Fruit fly (Drosophila melanogaster) whole organism, embryonic: Measurements from ENCODE around the gene CG7381.

Source experiments
- BEAF-32 ChIP-seq: fragments of 200-800 bp; sonication (Bioruptor generic); optimal IDR thresholded peaks from 3 replicates; lab custom pipeline; 2017; ENCODE audit warnings: missing biosample characterization, missing genetic modification characterization, mild to moderate bottlenecking, moderate library complexity, missing genetic modification reagents
- C15 ChIP-seq: fragments of 200-800 bp; sonication (Bioruptor generic); IDR thresholded peaks from 3 replicates; pipeline ENCODE4 v1.3.6; 2022; ENCODE audit warnings: missing biosample characterization, missing genetic modification characterization
- CG10565 ChIP-seq: fragments of 200-800 bp; sonication (Bioruptor generic); optimal IDR thresholded peaks from 3 replicates; lab custom pipeline; 2016; ENCODE audit warnings: missing biosample characterization, mild to moderate bottlenecking, missing genetic modification characterization
- CG10959 ChIP-seq: fragments of 200-800 bp; sonication (Bioruptor generic); IDR thresholded peaks from 2 replicates; pipeline ENCODE4 v1.3.6; 2022; ENCODE audit warnings: missing biosample characterization, missing genetic modification characterization
- CG12659 ChIP-seq: fragments of 200-800 bp; sonication (Bioruptor generic); optimal IDR thresholded peaks from 3 replicates; lab custom pipeline; 2017; ENCODE audit warnings: mild to moderate bottlenecking, missing biosample characterization, missing genetic modification reagents, missing genetic modification characterization
- CG13287 ChIP-seq: fragments of 200-800 bp; sonication (Bioruptor generic); IDR thresholded peaks from 2 replicates; pipeline ENCODE4 v1.3.6; 2022; ENCODE audit warnings: missing biosample characterization, missing genetic modification characterization; ENCODE audit not compliant: partially characterized antibody
- CG14014 ChIP-seq: fragments of 200-800 bp; sonication (Bioruptor generic); IDR thresholded peaks from 2 replicates; pipeline ENCODE4 v1.3.6; 2022; ENCODE audit warnings: missing biosample characterization, missing genetic modification characterization
- CG14050 ChIP-seq: fragments of 200-800 bp; sonication (Bioruptor generic); IDR thresholded peaks from 3 replicates; pipeline ENCODE4 v1.3.6; 2022; ENCODE audit warnings: missing biosample characterization, missing genetic modification characterization
- CG17829 ChIP-seq: fragments of 200-800 bp; optimal IDR thresholded peaks from 2 replicates; lab custom pipeline; 2019; ENCODE audit warnings: missing biosample characterization, mild to moderate bottlenecking, missing genetic modification characterization, moderate library complexity
- CG34224 ChIP-seq: fragments of 200-800 bp; sonication (Bioruptor generic); IDR thresholded peaks from 3 replicates; pipeline ENCODE4 v1.3.6; 2022; ENCODE audit warnings: missing biosample characterization, missing genetic modification characterization; ENCODE audit not compliant: partially characterized antibody
- CG34376 ChIP-seq: fragments of 200-800 bp; sonication (Bioruptor generic); optimal IDR thresholded peaks from 2 replicates; lab custom pipeline; 2018; ENCODE audit warnings: missing biosample characterization, mild to moderate bottlenecking, missing genetic modification characterization
- CG6813 ChIP-seq: fragments of 200-800 bp; sonication (Bioruptor generic); optimal IDR thresholded peaks from 2 replicates; lab custom pipeline; 2017; ENCODE audit warnings: missing biosample characterization, missing genetic modification characterization, mild to moderate bottlenecking, moderate library complexity, missing genetic modification reagents
- CG7928 ChIP-seq: fragments of 200-800 bp; sonication (Bioruptor generic); optimal IDR thresholded peaks from 2 replicates; lab custom pipeline; 2017; ENCODE audit warnings: missing biosample characterization, mild to moderate bottlenecking, missing genetic modification characterization
- Dip3 ChIP-seq: fragments of 200-800 bp; sonication (Bioruptor generic); optimal IDR thresholded peaks from 3 replicates; lab custom pipeline; 2016; ENCODE audit warnings: missing biosample characterization, missing genetic modification characterization
- E2f2 ChIP-seq: fragments of 200-800 bp; sonication (Bioruptor generic); IDR thresholded peaks from 2 replicates; pipeline ENCODE4 v1.3.6; 2022; ENCODE audit warnings: missing biosample characterization, missing genetic modification characterization
- Elba2 ChIP-seq: fragments of 200-800 bp; sonication (Bioruptor generic); optimal IDR thresholded peaks from 3 replicates; lab custom pipeline; 2016; ENCODE audit warnings: missing biosample characterization, missing genetic modification characterization
- Gsc ChIP-seq: fragments of 200-800 bp; sonication (Bioruptor generic); IDR thresholded peaks from 2 replicates; pipeline ENCODE4 v1.3.6; 2022; ENCODE audit warnings: missing biosample characterization, missing genetic modification characterization
- H15 ChIP-seq: fragments of 200-800 bp; sonication (Bioruptor generic); IDR thresholded peaks from 3 replicates; pipeline ENCODE4 v1.3.6; 2022; ENCODE audit warnings: missing biosample characterization, missing genetic modification characterization
- MTF-1 ChIP-seq: fragments of 200-800 bp; sonication (Bioruptor generic); optimal IDR thresholded peaks from 2 replicates; lab custom pipeline; 2018; ENCODE audit warnings: missing biosample characterization, mild to moderate bottlenecking, missing genetic modification characterization, borderline replicate concordance
- Myb ChIP-seq: fragments of 200-800 bp; sonication (Bioruptor generic); optimal IDR thresholded peaks from 2 replicates; lab custom pipeline; 2016; ENCODE audit warnings: missing biosample characterization, missing genetic modification characterization
- Pdp1 ChIP-seq, 2 experiments: fragments of 200-800 bp; sonication (Bioruptor generic); optimal IDR thresholded peaks; 3 replicates each; lab custom pipeline; 2016; ENCODE audit warnings: missing biosample characterization in 2 of 2, missing genetic modification characterization in 2 of 2, mild to moderate bottlenecking in 1 of 2, moderate library complexity in 1 of 2
- Scr ChIP-seq: fragments of 200-800 bp; sonication (Bioruptor generic); IDR thresholded peaks from 2 replicates; pipeline ENCODE4 v1.3.6; 2022; ENCODE audit warnings: missing biosample characterization, missing genetic modification characterization; ENCODE audit not compliant: partially characterized antibody
- Ssrp ChIP-seq: fragments of 200-800 bp; sonication (Bioruptor generic); optimal IDR thresholded peaks from 2 replicates; lab custom pipeline; 2018; ENCODE audit warnings: missing biosample characterization, mild to moderate bottlenecking, missing genetic modification characterization, moderate library complexity
- Xbp1 ChIP-seq: fragments of 200-800 bp; sonication (Bioruptor generic); optimal IDR thresholded peaks from 3 replicates; lab custom pipeline; 2016; ENCODE audit warnings: missing biosample characterization, mild to moderate bottlenecking, missing genetic modification characterization
- cas ChIP-seq: fragments of 200-800 bp; sonication (Bioruptor generic); IDR thresholded peaks from 2 replicates; pipeline ENCODE4 v1.3.6; 2022; ENCODE audit warnings: missing biosample characterization, missing genetic modification characterization
- chinmo ChIP-seq: fragments of 200-800 bp; sonication (Bioruptor generic); IDR thresholded peaks from 4 replicates; pipeline ENCODE4 v1.3.6; 2022; ENCODE audit warnings: missing biosample characterization, missing genetic modification characterization; ENCODE audit not compliant: partially characterized antibody
- dimm ChIP-seq: fragments of 200-800 bp; sonication (Bioruptor generic); IDR thresholded peaks from 2 replicates; pipeline ENCODE4 v1.3.6; 2022; ENCODE audit warnings: missing biosample characterization, missing genetic modification characterization
- grau ChIP-seq: fragments of 200-800 bp; optimal IDR thresholded peaks from 3 replicates; lab custom pipeline; 2019; ENCODE audit warnings: missing biosample characterization, mild to moderate bottlenecking, missing genetic modification characterization, moderate library complexity
- hb ChIP-seq: fragments of 200-800 bp; sonication (Bioruptor generic); IDR thresholded peaks from 3 replicates; pipeline ENCODE4 v1.3.6; 2022; ENCODE audit warnings: missing biosample characterization, missing genetic modification characterization; ENCODE audit not compliant: partially characterized antibody
- hbn ChIP-seq: fragments of 200-800 bp; sonication (Bioruptor generic); IDR thresholded peaks from 2 replicates; pipeline ENCODE4 v1.3.6; 2022; ENCODE audit warnings: missing biosample characterization, missing genetic modification characterization; ENCODE audit not compliant: partially characterized antibody
- inv ChIP-seq: fragments of 200-800 bp; sonication (Bioruptor generic); IDR thresholded peaks from 2 replicates; pipeline ENCODE4 v1.3.6; 2022; ENCODE audit warnings: missing biosample characterization, missing genetic modification characterization; ENCODE audit not compliant: partially characterized antibody
- pho ChIP-seq: fragments of 200-800 bp; sonication (Bioruptor generic); optimal IDR thresholded peaks from 2 replicates; lab custom pipeline; 2016; ENCODE audit warnings: missing biosample characterization, missing genetic modification characterization
- slp2 ChIP-seq: fragments of 200-800 bp; sonication (Bioruptor generic); optimal IDR thresholded peaks from 2 replicates; lab custom pipeline; 2016; ENCODE audit warnings: missing biosample characterization, missing genetic modification characterization
- sna ChIP-seq: fragments of 200-800 bp; sonication (Bioruptor generic); IDR thresholded peaks from 2 replicates; pipeline ENCODE4 v1.3.6; 2022; ENCODE audit warnings: missing biosample characterization, missing genetic modification characterization; ENCODE audit not compliant: partially characterized antibody
- sob ChIP-seq: fragments of 200-800 bp; sonication (Bioruptor generic); IDR thresholded peaks from 2 replicates; pipeline ENCODE4 v1.3.6; 2022; ENCODE audit warnings: missing biosample characterization, missing genetic modification characterization
- sug ChIP-seq: fragments of 200-800 bp; optimal IDR thresholded peaks from 2 replicates; lab custom pipeline; 2019; ENCODE audit warnings: missing biosample characterization, mild to moderate bottlenecking, missing genetic modification characterization, moderate library complexity

CG7381 gene

dm6 chr3R:12995522-12995921 lies 18.3 kb upstream of the CG7381 start, which contains the start of gene CG7488 (continued):
- TF ChIP-seq sna (GFP tag; lab: Robert Waterston, UW) (peak; percentile 92), Scr (GFP tag; lab: Robert Waterston, UW) (peak; percentile 80), CG14014 (no peak), chinmo (GFP tag; lab: Robert Waterston, UW) (0 out of 4 replicates have a peak, but pooled peaks have one; percentile 36), hb (peak; percentile 75; the same call in 1 of the 3 replicates), Dip3 (no peak), CG6813 (GFP tag; lab: Kevin White, UChicago) (no peak), CG12659 (GFP tag; lab: Kevin White, UChicago) (peak; percentile 17), MTF-1 (GFP tag; lab: Kevin White, UChicago) (no peak), hbn (peak; percentile 84), BEAF-32 (peak; percentile 71), inv (peak; percentile 38; the same call in 1 of the 2 replicates), Pdp1 (GFP tag; optimal IDR thresholded peaks at IDR 0.05; lab: Kevin White, UChicago) (peak in 1 of 2 experiments; percentile 86), CG34224 (peak; percentile 97), grau (tag; lab: Kevin White, UChicago) (no peak), E2f2 (GFP tag; lab: Robert Waterston, UW) (peak; percentile 91)

dm6 chr3R:12995047-12995446 lies 17.8 kb upstream of the CG7381 start, which contains the start of gene yellow-f2:
Gene yellow-f2 (minus strand): TSS chr3R:12995147.
- TF ChIP-seq sug (tag; lab: Kevin White, UChicago): peak; percentile 38
- no peak for TF ChIP-seq pho (GFP tag; lab: Kevin White, UChicago)
- TF ChIP-seq Elba2 (GFP tag; lab: Kevin White, UChicago): peak; percentile 72
- TF ChIP-seq CG34376: peak; percentile 11

- TF ChIP-seq C15 (GFP tag; lab: Robert Waterston, UW) (no peak), sob (no peak), Xbp1 (GFP tag; lab: Kevin White, UChicago) (no peak), Ssrp (tag; lab: Kevin White, UChicago) (no peak), CG10565 (GFP tag; lab: Kevin White, UChicago) (no peak), H15 (GFP tag; lab: Robert Waterston, UW) (no peak), cas (no peak), sug (tag; lab: Kevin White, UChicago) (no peak), Gsc (no peak)
- TF ChIP-seq, all 482 proteins: peak for 0
Observed at dm6 chr3R:12993018-12993417, 15.7 kb upstream of the CG7381 start, which contains the start of gene yellow-f. Gene yellow-f (minus strand): TSS chr3R:12993201.

- no peak for TF ChIP-seq CG13287 (GFP tag; lab: Robert Waterston, UW)
- no peak for TF ChIP-seq CG10959
- TF ChIP-seq dimm (GFP tag; lab: Robert Waterston, UW): 0 out of 2 replicates have a peak, but pooled peaks have one; percentile 18
- TF ChIP-seq CG14050 (GFP tag; lab: Robert Waterston, UW): no peak
- TF ChIP-seq slp2: no peak
- TF ChIP-seq Myb (GFP tag; lab: Kevin White, UChicago): no peak
- no peak for TF ChIP-seq CG17829
- TF ChIP-seq CG7928 (GFP tag; lab: Kevin White, UChicago): no peak
Observed at dm6 chr3R:12988411-12988810, 11.1 kb upstream of the CG7381 start, which contains the start of gene CG14383. Gene CG14383 (minus strand): TSS chr3R:12988511.
